Fruit fly (Drosophila melanogaster): Measurements from ENCODE around the gene CG42300.

Gene CG42300

dm6 chrX:15554256-15554678 is 1.6 kb downstream of the CG42300 start, which contains the start of gene Ac13E (continued):
- TF ChIP-seq wor (GFP tag; IDR thresholded peaks at IDR 0.05) (peak; percentile 83), Kr (GFP tag; optimal IDR thresholded peaks at IDR 0.05) (peak; percentile 74)

- TF ChIP-seq CG18262 (tag; optimal IDR thresholded peaks at IDR 0.05) (peak; percentile 33), CG12391 (tag; optimal IDR thresholded peaks at IDR 0.05) (no peak), lola (GFP tag; optimal IDR thresholded peaks at IDR 0.05) (peak in 1 of 3 experiments; percentile 31), vvl (GFP tag; IDR thresholded peaks at IDR 0.05) (no peak), CG2199 (GFP tag; IDR thresholded peaks at IDR 0.05) (no peak), eyg (GFP tag; optimal IDR thresholded peaks at IDR 0.05) (no peak), gem (tag; optimal IDR thresholded peaks at IDR 0.05) (peak; percentile 23), CG5180 (GFP tag; optimal IDR thresholded peaks at IDR 0.05) (peak; percentile 13), Rx (GFP tag; IDR thresholded peaks at IDR 0.05) (no peak), toy (GFP tag; IDR thresholded peaks at IDR 0.05) (no peak), dpn (GFP tag; optimal IDR thresholded peaks at IDR 0.05) (no peak), CG9727 (GFP tag; optimal IDR thresholded peaks at IDR 0.05) (peak; percentile 11), D19B (GFP tag; optimal IDR thresholded peaks at IDR 0.05) (peak; percentile 32), D19A (tag; optimal IDR thresholded peaks at IDR 0.05) (peak; percentile 50), row (GFP tag; IDR thresholded peaks at IDR 0.05) (peak; percentile 28; the same call in 1 of the 3 replicates), Poxn (GFP tag; IDR thresholded peaks at IDR 0.05) (no peak), Lhr (GFP tag; optimal IDR thresholded peaks at IDR 0.05) (no peak), CG16863 (GFP tag; optimal IDR thresholded peaks at IDR 0.05) (no peak), E2f2 (GFP tag; IDR thresholded peaks at IDR 0.05) (no peak), CG17186 (GFP tag; optimal IDR thresholded peaks at IDR 0.05) (no peak), CG4707 (GFP tag; optimal IDR thresholded peaks at IDR 0.05) (peak; percentile 56), Oaz (GFP tag; IDR thresholded peaks at IDR 0.05) (no peak), dmrt11E (tag; optimal IDR thresholded peaks at IDR 0.05) (peak; percentile 20), CG34422 (GFP tag; IDR thresholded peaks at IDR 0.05) (no peak), gfzf (GFP tag; optimal IDR thresholded peaks at IDR 0.05) (no peak), sens (GFP tag) (peak; percentile 71), Med (GFP tag) (no peak), Doc2 (GFP tag; IDR thresholded peaks at IDR 0.05) (no peak), CG6683 (GFP tag; optimal IDR thresholded peaks at IDR 0.05) (no peak), Ets65A (GFP tag) (peak; percentile 57), onecut (GFP tag; IDR thresholded peaks at IDR 0.05) (no peak), BEAF-32 (GFP tag; optimal IDR thresholded peaks at IDR 0.05) (no peak), CTCF (GFP tag; optimal IDR thresholded peaks at IDR 0.05) (no peak), CG3065 (GFP tag; optimal IDR thresholded peaks at IDR 0.05) (no peak), CG2712 (tag; optimal IDR thresholded peaks at IDR 0.05) (peak; percentile 13), CG12299 (tag; optimal IDR thresholded peaks at IDR 0.05) (no peak), emc (GFP tag; optimal IDR thresholded peaks at IDR 0.05) (no peak), CG10979 (tag; optimal IDR thresholded peaks at IDR 0.05) (peak; percentile 38), CG1603 (tag; optimal IDR thresholded peaks at IDR 0.05) (no peak), hb (GFP tag; IDR thresholded peaks at IDR 0.05; ENCODE audit: partially characterized antibody) (no peak), CG43689 (GFP tag; IDR thresholded peaks at IDR 0.05) (no peak), phol (tag; optimal IDR thresholded peaks at IDR 0.05) (peak; percentile 13), Fer1 (GFP tag; optimal IDR thresholded peaks at IDR 0.05) (no peak), nmo (GFP tag; optimal IDR thresholded peaks at IDR 0.05) (peak; percentile 20), CG13624 (GFP tag; optimal IDR thresholded peaks at IDR 0.05) (no peak), gcm2 (GFP tag; optimal IDR thresholded peaks at IDR 0.05) (no peak), CG7372 (GFP tag; IDR thresholded peaks at IDR 0.05) (no peak), peb (GFP tag; IDR thresholded peaks at IDR 0.05) (no peak)
Measured at dm6 chrX:15552472-15552888, 3.4 kb downstream of the CG42300 start.

Data from whole organism, embryonic.